Worm (Caenorhabditis elegans): ENCODE measurements around the gene R13A5.10.

Gene R13A5.10

ce11 chrIII:7584131-7584646 lies 1.4 kb upstream of the R13A5.10 start, which contains the start of gene cup-5:
Gene cup-5, plus strand, starts transcription at chrIII:7584181.
- TF ChIP-seq tbx-2 (tag; optimal IDR thresholded peaks at IDR 0.05) (peak; percentile 14), elt-3 (tag; optimal IDR thresholded peaks at IDR 0.05) (peak in 1 of 6 experiments; percentile 23), alr-1 (tag; optimal IDR thresholded peaks at IDR 0.05; ENCODE audit: borderline replicate concordance) (no peak), ceh-82 (tag; optimal IDR thresholded peaks at IDR 0.05) (peak; percentile 5 to 35 (median 16)), aha-1 (tag; optimal IDR thresholded peaks at IDR 0.05) (no peak), blmp-1 (tag; optimal IDR thresholded peaks at IDR 0.05) (peak; percentile 60), pqm-1 (tag; optimal IDR thresholded peaks at IDR 0.05) (no peak), rnt-1 (tag; optimal IDR thresholded peaks at IDR 0.05) (peak; percentile 38), nhr-90 (tag; optimal IDR thresholded peaks at IDR 0.05; ENCODE audit: poor library complexity) (peak; percentile 20), efl-1 (optimal IDR thresholded peaks at IDR 0.05) (peak; percentile 54 to 60), efl-1 (GFP tag; optimal IDR thresholded peaks at IDR 0.05 in 1 of 2) (peak; percentile 60 to 74), nhr-71 (tag; optimal IDR thresholded peaks at IDR 0.05) (peak; percentile 49), aly-2 (tag; optimal IDR thresholded peaks at IDR 0.05) (peak; percentile 16), nhr-85 (tag) (peak; percentile 49), C34B4.2 (tag; optimal IDR thresholded peaks at IDR 0.05) (no peak), nhr-20 (tag; optimal IDR thresholded peaks at IDR 0.05) (peak; percentile 26), hlh-17 (GFP tag; optimal IDR thresholded peaks at IDR 0.05; ENCODE audit: borderline replicate concordance) (no peak), lin-13 (GFP tag; optimal IDR thresholded peaks at IDR 0.05) (no peak), dpl-1 (GFP tag; optimal IDR thresholded peaks at IDR 0.05) (peak; percentile 22 to 69 (median 57)), F16B12.6 (tag; optimal IDR thresholded peaks at IDR 0.05) (peak; percentile 90), mep-1 (tag; optimal IDR thresholded peaks at IDR 0.05) (peak; percentile 55), pax-3 (tag; optimal IDR thresholded peaks at IDR 0.05) (no peak), lin-14 (GFP tag; optimal IDR thresholded peaks at IDR 0.05) (peak; percentile 44), zag-1 (tag; optimal IDR thresholded peaks at IDR 0.05) (no peak), sox-4 (tag; optimal IDR thresholded peaks at IDR 0.05) (no peak), egl-13 (tag; optimal IDR thresholded peaks at IDR 0.05) (no peak), zip-4 (GFP tag; optimal IDR thresholded peaks at IDR 0.05) (no peak), ama-1 (optimal IDR thresholded peaks at IDR 0.05) (no peak), C16A3.4 (tag; optimal IDR thresholded peaks at IDR 0.05) (peak; percentile 32), ztf-4 (tag; optimal IDR thresholded peaks at IDR 0.05) (no peak), xbp-1 (tag; optimal IDR thresholded peaks at IDR 0.05) (peak; percentile 30), lir-3 (tag; optimal IDR thresholded peaks at IDR 0.05; ENCODE audit: poor library complexity) (no peak), ztf-11 (tag; optimal IDR thresholded peaks at IDR 0.05) (no peak), nhr-19 (GFP tag; conservative IDR thresholded peaks at IDR 0.05) (peak; percentile 32; the same call in 1 of the 2 replicates), hlh-4 (tag; optimal IDR thresholded peaks at IDR 0.05) (no peak), unc-130 (tag; optimal IDR thresholded peaks at IDR 0.05) (peak; percentile 28), unc-98 (GFP tag; IDR thresholded peaks at IDR 0.05) (no peak), sptf-1 (tag; optimal IDR thresholded peaks at IDR 0.05) (no peak), efl-3 (GFP tag; optimal IDR thresholded peaks at IDR 0.05) (no peak), lin-35 (GFP tag; optimal IDR thresholded peaks at IDR 0.05) (peak; percentile 15 to 66), ces-1 (GFP tag; optimal IDR thresholded peaks at IDR 0.05) (no peak), swsn-7 (tag; optimal IDR thresholded peaks at IDR 0.05) (peak; percentile 41), nhr-28 (tag; optimal IDR thresholded peaks at IDR 0.05) (no peak), lsy-2 (tag; optimal IDR thresholded peaks at IDR 0.05) (peak; percentile 67 to 74), snu-23 (GFP tag; optimal IDR thresholded peaks at IDR 0.05) (peak; percentile 44), snpc-4 (tag; optimal IDR thresholded peaks at IDR 0.05) (no peak), fkh-10 (GFP tag; optimal IDR thresholded peaks at IDR 0.05) (no peak), fos-1 (tag; optimal IDR thresholded peaks at IDR 0.05) (no peak), nhr-47 (tag; optimal IDR thresholded peaks at IDR 0.05) (peak; percentile 34)

Data from whole organism, L1 larva.